Worm (Caenorhabditis elegans): ENCODE results near the gene nhr-108.

ce11 chrV:15924307-15924706, at the start of gene nhr-108:
- TF ChIP-seq ceh-82 (tag; optimal IDR thresholded peaks at IDR 0.05): no peak
- no peak for TF ChIP-seq pha-4 (GFP tag; IDR thresholded peaks at IDR 0.05)
- no peak for TF ChIP-seq pha-4 (tag; optimal IDR thresholded peaks at IDR 0.05)
- no peak for TF ChIP-seq aha-1 (tag)
- no peak for TF ChIP-seq daf-12 (tag; optimal IDR thresholded peaks at IDR 0.05)
- TF ChIP-seq lin-15B (tag; optimal IDR thresholded peaks at IDR 0.05): no peak
- TF ChIP-seq pqm-1 (tag; optimal IDR thresholded peaks at IDR 0.05): no peak

Measured in whole organism, L4 larva.